Worm (Caenorhabditis elegans) whole organism, midembryonic: ENCODE results near the gene fbxa-143.

Experiments used
- T22C8.4 ChIP-seq: fragments of 200-800 bp; sonication (Bioruptor generic); IDR thresholded peaks from 2 replicates; pipeline ENCODE4 v1.3.6; 2022; ENCODE audit warnings: missing genetic modification characterization, missing compliant biosample characterization
- cog-1 ChIP-seq: sonication (generic microtip); optimal IDR thresholded peaks from 2 replicates; lab custom pipeline; 2016; ENCODE audit warnings: missing genetic modification characterization, missing compliant biosample characterization
- flt-1 ChIP-seq: fragments of 200-800 bp; sonication (Bioruptor generic); IDR thresholded peaks from 2 replicates; pipeline ENCODE4 v1.3.6; 2022; ENCODE audit warnings: missing genetic modification characterization, missing compliant biosample characterization
- klf-2 ChIP-seq: fragments of 200-800 bp; sonication (Bioruptor generic); conservative IDR thresholded peaks from 2 replicates; pipeline ENCODE4 v1.3.6; 2022; ENCODE audit warnings: missing genetic modification reagents, missing genetic modification characterization, missing compliant biosample characterization
- med-1 ChIP-seq: sonication (generic microtip); optimal IDR thresholded peaks from 2 replicates; lab custom pipeline; 2017; ENCODE audit warnings: missing genetic modification characterization, mild to moderate bottlenecking, missing compliant biosample characterization, antibody characterized with exemption, missing genetic modification reagents; ENCODE audit not compliant: insufficient read depth
- ref-1 ChIP-seq: fragments of 200-800 bp; sonication (Bioruptor generic); conservative IDR thresholded peaks from 2 replicates; pipeline ENCODE4 v1.3.6; 2022; ENCODE audit warnings: missing genetic modification reagents, missing genetic modification characterization, missing compliant biosample characterization
- tab-1 ChIP-seq: fragments of 200-800 bp; sonication (Bioruptor generic); IDR thresholded peaks from 2 replicates; pipeline ENCODE4 v1.3.6; 2022; ENCODE audit warnings: missing genetic modification characterization, missing compliant biosample characterization
- ztf-23 ChIP-seq: fragments of 200-800 bp; sonication (Bioruptor generic); IDR thresholded peaks from 2 replicates; pipeline ENCODE4 v1.3.6; 2022; ENCODE audit warnings: missing genetic modification reagents, missing genetic modification characterization, missing compliant biosample characterization
- ztf-29 ChIP-seq: fragments of 200-800 bp; sonication (Bioruptor generic); IDR thresholded peaks from 2 replicates; pipeline ENCODE4 v1.3.6; 2022; ENCODE audit warnings: missing genetic modification reagents, missing genetic modification characterization, missing compliant biosample characterization

fbxa-143 gene

DNA sequence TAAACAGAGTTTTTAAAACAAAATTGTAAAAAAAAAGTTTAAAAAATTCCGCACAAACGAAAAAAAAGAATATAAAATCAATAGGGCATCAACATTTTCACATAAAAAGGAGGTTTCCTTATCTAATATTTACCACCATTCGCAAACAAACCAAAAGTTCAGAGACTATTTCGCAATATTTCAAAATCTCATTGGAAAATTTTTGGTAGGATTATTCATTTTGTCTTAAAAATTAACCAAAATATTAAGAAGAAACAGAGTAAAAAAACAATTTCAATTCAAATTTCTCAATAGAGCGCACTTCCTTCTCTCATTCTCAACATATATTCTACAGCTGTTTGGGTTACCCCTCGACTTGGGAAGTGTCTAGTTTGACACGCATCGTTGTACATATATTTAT lies 32.8 kb upstream of the fbxa-143 start:
- no peak for TF ChIP-seq tab-1 (GFP tag; lab: Robert Waterston, UW)
- no peak for TF ChIP-seq flt-1 (GFP tag; lab: Robert Waterston, UW)
- TF ChIP-seq ztf-23 (GFP tag; lab: Robert Waterston, UW) = no peak
- TF ChIP-seq ref-1 = no peak
- no peak for TF ChIP-seq klf-2 (GFP tag; lab: Robert Waterston, UW)
- no peak for TF ChIP-seq ztf-29 (GFP tag; lab: Robert Waterston, UW)
- no peak for TF ChIP-seq cog-1 (tag; lab: Kevin White, UChicago)
- no peak for TF ChIP-seq T22C8.4
- TF ChIP-seq med-1 (GFP tag; lab: Kevin White, UChicago) = no peak

DNA sequence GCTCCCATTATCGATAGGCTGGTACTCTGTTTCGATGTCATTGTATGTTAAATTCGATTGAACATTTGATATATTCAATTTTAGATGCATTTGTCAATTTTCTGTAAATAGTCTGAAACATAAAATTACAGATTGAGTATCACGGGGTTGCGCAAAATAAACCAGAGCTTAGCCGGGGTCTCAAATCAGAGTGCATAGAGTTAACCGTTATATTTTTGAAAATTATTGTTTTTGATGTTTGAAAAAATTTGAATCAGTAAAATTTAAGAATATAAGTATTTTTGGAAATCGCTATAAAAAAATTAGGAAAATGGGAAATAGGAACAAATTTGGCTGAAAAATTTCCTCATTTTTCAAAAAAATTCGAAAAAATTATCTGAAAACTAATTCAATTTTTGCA lies 32.3 kb upstream of the fbxa-143 start, which contains the start of gene F10A3.17:
TSS of gene F10A3.17 (minus strand) at position 101 of the 400 bp plus-strand sequence.
- TF ChIP-seq klf-2 (GFP tag; lab: Robert Waterston, UW) (no peak), T22C8.4 (no peak), flt-1 (GFP tag; lab: Robert Waterston, UW) (no peak), ztf-23 (GFP tag; lab: Robert Waterston, UW) (no peak), ref-1 (no peak), med-1 (GFP tag; lab: Kevin White, UChicago) (no peak), cog-1 (tag; lab: Kevin White, UChicago) (no peak), ztf-29 (GFP tag; lab: Robert Waterston, UW) (no peak), tab-1 (GFP tag; lab: Robert Waterston, UW) (no peak)

DNA sequence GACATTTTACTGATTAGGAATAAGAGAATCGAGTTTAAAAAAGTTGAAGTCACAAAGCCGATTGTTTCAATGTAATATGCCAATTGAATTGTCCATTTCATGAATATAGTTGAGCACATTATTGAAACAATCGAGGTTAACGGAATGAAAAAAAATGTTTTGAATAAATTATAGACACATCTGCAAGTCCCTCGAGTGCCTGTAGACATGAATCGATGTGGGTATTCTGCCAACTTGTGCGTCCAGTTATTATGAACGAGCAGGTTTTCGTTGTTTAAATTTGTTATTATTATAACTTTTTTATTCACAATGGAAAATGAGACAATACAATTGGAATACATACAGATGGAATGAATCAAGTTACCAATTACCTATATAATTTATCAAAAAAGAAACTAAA lies 31.1 kb upstream of the fbxa-143 start, which contains the start of gene str-99:
TSS of gene str-99 (minus strand) at position 101 of the 400 bp plus-strand sequence.
- TF ChIP-seq ztf-23 (GFP tag; lab: Robert Waterston, UW) (no peak), klf-2 (GFP tag; lab: Robert Waterston, UW) (no peak), cog-1 (tag; lab: Kevin White, UChicago) (no peak), ztf-29 (GFP tag; lab: Robert Waterston, UW) (no peak), ref-1 (no peak), tab-1 (GFP tag; lab: Robert Waterston, UW) (no peak), flt-1 (GFP tag; lab: Robert Waterston, UW) (no peak), med-1 (GFP tag; lab: Kevin White, UChicago) (no peak), T22C8.4 (no peak)

DNA sequence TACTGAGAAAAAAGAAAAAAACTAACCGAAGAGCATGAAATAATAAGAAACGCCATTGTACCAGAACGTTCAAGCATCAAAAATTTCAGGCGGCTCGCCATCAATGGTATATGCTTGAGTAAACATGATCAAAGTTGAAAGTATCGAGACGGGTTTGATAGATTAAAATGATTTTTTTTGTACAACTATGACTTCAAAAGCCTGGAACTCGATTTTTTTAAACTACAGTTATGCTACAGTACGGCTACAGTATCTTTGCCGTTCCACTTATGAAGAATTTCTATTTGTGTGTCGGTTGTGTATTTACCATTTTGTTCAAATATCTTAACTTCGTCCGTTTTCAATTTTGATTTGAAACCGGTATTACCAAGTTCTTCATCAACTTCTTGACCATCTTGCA lies 27.8 kb upstream of the fbxa-143 start, which contains the start of gene str-97:
TSS of gene str-97 (minus strand) at position 101 of the 400 bp plus-strand sequence.
- TF ChIP-seq klf-2 (GFP tag; lab: Robert Waterston, UW) = no peak
- no peak for TF ChIP-seq tab-1 (GFP tag; lab: Robert Waterston, UW)
- no peak for TF ChIP-seq flt-1 (GFP tag; lab: Robert Waterston, UW)
- TF ChIP-seq ztf-23 (GFP tag; lab: Robert Waterston, UW) = no peak
- no peak for TF ChIP-seq ref-1
- no peak for TF ChIP-seq ztf-29 (GFP tag; lab: Robert Waterston, UW)
- TF ChIP-seq med-1 (GFP tag; lab: Kevin White, UChicago) = no peak
- TF ChIP-seq T22C8.4 = no peak
- no peak for TF ChIP-seq cog-1 (tag; lab: Kevin White, UChicago)

DNA sequence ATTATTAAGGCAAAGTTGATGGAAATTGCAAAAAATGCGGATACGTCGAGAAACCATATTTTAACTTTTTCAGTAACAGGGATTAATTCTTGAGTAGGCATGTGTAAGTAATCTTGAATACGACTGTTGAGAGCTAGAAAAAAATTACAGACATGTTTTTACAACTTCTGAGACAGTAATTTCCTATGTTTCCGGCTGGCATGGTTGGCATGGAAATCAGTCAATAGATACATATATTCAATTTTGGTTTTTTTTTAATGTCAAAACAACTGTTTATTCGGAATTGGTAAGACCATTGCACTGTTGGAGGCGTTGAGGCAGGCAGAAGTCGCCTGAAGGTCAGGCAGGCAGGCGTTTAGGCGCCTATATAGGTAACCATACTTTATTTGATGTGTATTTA lies 26.1 kb upstream of the fbxa-143 start, which contains the start of gene str-254:
TSS of gene str-254 (minus strand) at position 101 of the 400 bp plus-strand sequence.
- TF ChIP-seq flt-1 (GFP tag; lab: Robert Waterston, UW) (no peak), klf-2 (GFP tag; lab: Robert Waterston, UW) (no peak), ztf-29 (GFP tag; lab: Robert Waterston, UW) (no peak), cog-1 (tag; lab: Kevin White, UChicago) (no peak), med-1 (GFP tag; lab: Kevin White, UChicago) (no peak), T22C8.4 (no peak), tab-1 (GFP tag; lab: Robert Waterston, UW) (no peak), ref-1 (no peak), ztf-23 (GFP tag; lab: Robert Waterston, UW) (no peak)

DNA sequence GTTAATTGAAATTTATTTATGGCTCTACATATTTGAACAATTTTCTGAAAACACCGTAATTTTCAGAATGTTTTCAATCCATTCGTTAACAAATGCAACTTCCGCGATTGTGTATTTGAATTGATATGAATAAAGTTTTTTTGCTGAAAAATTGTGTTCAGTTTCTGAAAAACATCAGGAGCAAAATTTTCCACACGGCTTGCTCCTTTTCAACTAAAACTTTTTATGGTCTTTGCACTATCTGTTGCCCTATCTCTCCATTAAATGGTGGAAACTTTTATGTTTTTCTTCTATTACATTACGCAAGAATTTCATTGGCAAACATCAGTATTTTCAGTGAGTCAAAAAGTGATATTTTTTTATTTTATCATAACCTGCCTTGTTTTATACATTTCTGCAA lies 21.5 kb upstream of the fbxa-143 start, which contains the start of gene F10A3.4:
TSS of gene F10A3.4 (plus strand) at position 301 of the 400 bp plus-strand sequence.
- no peak for TF ChIP-seq ref-1
- no peak for TF ChIP-seq flt-1 (GFP tag; lab: Robert Waterston, UW)
- TF ChIP-seq T22C8.4 = no peak
- no peak for TF ChIP-seq tab-1 (GFP tag; lab: Robert Waterston, UW)
- TF ChIP-seq ztf-23 (GFP tag; lab: Robert Waterston, UW) = no peak
- no peak for TF ChIP-seq ztf-29 (GFP tag; lab: Robert Waterston, UW)
- no peak for TF ChIP-seq cog-1 (tag; lab: Kevin White, UChicago)
- no peak for TF ChIP-seq med-1 (GFP tag; lab: Kevin White, UChicago)
- no peak for TF ChIP-seq klf-2 (GFP tag; lab: Robert Waterston, UW)

DNA sequence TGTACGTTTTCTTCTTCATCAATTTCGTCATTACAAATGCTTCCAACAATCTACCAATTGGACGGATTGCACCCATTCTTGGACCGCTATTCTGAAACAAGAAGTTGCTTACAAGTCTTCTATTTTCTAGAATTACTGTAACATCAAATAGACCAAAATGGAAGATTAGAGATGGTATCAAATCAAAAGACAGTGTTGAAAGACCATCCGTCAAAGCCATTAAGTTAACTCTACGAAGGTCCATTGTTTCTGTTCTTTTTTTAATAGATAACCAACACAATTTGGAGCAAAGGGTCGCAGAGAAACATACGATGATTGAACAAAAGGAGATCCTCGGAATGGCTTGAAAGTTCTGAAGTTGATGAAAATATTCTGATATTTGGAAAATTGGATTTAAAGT lies 17.7 kb upstream of the fbxa-143 start:
- TF ChIP-seq med-1 (GFP tag; lab: Kevin White, UChicago) (no peak), ref-1 (no peak), T22C8.4 (no peak)

DNA sequence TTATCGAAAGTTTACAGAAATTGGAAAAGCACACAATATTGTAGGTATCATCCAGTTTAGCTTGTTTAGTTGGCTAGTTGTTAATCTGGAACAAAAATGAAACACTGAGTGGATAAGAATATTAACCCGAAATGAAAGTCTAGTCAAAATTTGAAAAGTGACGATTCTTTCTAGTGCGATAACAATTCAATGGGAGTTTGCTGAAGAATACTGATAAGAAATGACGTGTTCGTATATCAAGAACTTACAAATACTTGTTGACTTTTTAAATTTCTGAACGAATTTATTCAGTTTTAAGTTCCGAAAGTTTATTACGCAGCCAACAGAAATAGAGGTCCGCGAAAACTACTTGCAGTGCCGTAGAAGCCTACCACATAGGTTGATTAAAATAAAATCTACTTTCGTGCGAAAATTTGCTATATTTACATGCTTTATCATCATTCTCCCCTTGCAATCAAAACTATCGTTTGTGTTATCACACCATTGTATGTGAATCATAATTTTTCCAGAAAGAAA lies 15.8 kb upstream of the fbxa-143 start, which contains the start of gene fbxa-88:
TSS of gene fbxa-88 (minus strand) at position 51 of the 516 bp plus-strand sequence.
- TF ChIP-seq flt-1 (GFP tag; lab: Robert Waterston, UW) (no peak), klf-2 (GFP tag; lab: Robert Waterston, UW) (no peak)

DNA sequence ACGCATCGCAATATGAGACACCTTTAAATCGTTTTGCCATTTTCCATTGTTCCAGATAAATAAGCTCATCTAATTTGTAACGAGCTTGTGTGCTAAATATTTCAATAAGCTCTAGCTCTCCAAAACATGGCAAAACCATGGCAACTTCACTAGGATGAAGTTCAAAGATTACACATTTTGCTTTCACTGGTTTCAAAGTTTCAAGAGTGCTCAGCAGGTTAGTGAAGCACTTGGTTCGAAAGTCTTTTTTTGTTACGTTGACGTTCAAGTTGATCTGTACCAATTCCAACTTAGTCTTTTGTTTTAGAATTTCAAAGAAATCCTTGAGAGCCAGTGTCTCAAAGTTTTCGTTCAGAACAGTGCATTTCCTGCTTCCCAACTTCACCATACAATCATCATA lies 15.1 kb upstream of the fbxa-143 start, which contains the start of gene fbxa-18:
TSS of gene fbxa-18 (plus strand) at position 301 of the 400 bp plus-strand sequence.
- TF ChIP-seq ztf-29 (GFP tag; lab: Robert Waterston, UW) (no peak), flt-1 (GFP tag; lab: Robert Waterston, UW) (no peak), ref-1 (no peak), klf-2 (GFP tag; lab: Robert Waterston, UW) (no peak), med-1 (GFP tag; lab: Kevin White, UChicago) (no peak), ztf-23 (GFP tag; lab: Robert Waterston, UW) (no peak), tab-1 (GFP tag; lab: Robert Waterston, UW) (no peak), T22C8.4 (no peak), cog-1 (tag; lab: Kevin White, UChicago) (no peak)
